Fruit fly (Drosophila melanogaster) whole organism, embryonic: Measurements from ENCODE around the gene Nepl4.

Experiments used
- Adf1 ChIP-seq: fragments of 200-800 bp; sonication (Bioruptor generic); IDR thresholded peaks from 2 replicates; pipeline ENCODE4 v1.3.6; 2022; ENCODE audit warnings: missing biosample characterization, missing genetic modification characterization
- Atf6 ChIP-seq: fragments of 200-800 bp; sonication (Bioruptor generic); IDR thresholded peaks from 2 replicates; pipeline ENCODE4 v1.3.6; 2022; ENCODE audit warnings: missing biosample characterization, missing genetic modification characterization
- BEAF-32 ChIP-seq: fragments of 200-800 bp; sonication (Bioruptor generic); optimal IDR thresholded peaks from 3 replicates; lab custom pipeline; 2017; ENCODE audit warnings: missing biosample characterization, missing genetic modification characterization, mild to moderate bottlenecking, moderate library complexity, missing genetic modification reagents
- C15 ChIP-seq: fragments of 200-800 bp; sonication (Bioruptor generic); IDR thresholded peaks from 3 replicates; pipeline ENCODE4 v1.3.6; 2022; ENCODE audit warnings: missing biosample characterization, missing genetic modification characterization
- CG1024 ChIP-seq: fragments of 200-800 bp; sonication (Bioruptor generic); IDR thresholded peaks from 2 replicates; pipeline ENCODE4 v1.3.6; 2022; ENCODE audit warnings: missing biosample characterization, missing genetic modification characterization
- CG10543 ChIP-seq: fragments of 200-800 bp; sonication (Bioruptor generic); optimal IDR thresholded peaks from 3 replicates; lab custom pipeline; 2017; ENCODE audit warnings: missing biosample characterization, mild to moderate bottlenecking, missing genetic modification characterization, moderate library complexity
- CG10654 ChIP-seq: fragments of 200-800 bp; sonication (Bioruptor generic); optimal IDR thresholded peaks from 2 replicates; lab custom pipeline; 2016; ENCODE audit warnings: missing biosample characterization, missing genetic modification characterization
- CG10979 ChIP-seq: fragments of 200-800 bp; sonication (Bioruptor generic); optimal IDR thresholded peaks from 2 replicates; lab custom pipeline; 2018; ENCODE audit warnings: missing biosample characterization, mild to moderate bottlenecking, missing genetic modification characterization, moderate library complexity
- CG13775 ChIP-seq: fragments of 200-800 bp; sonication (Bioruptor generic); optimal IDR thresholded peaks from 3 replicates; lab custom pipeline; 2017; ENCODE audit warnings: missing biosample characterization, mild to moderate bottlenecking, missing genetic modification characterization
- CG14050 ChIP-seq: fragments of 200-800 bp; sonication (Bioruptor generic); IDR thresholded peaks from 3 replicates; pipeline ENCODE4 v1.3.6; 2022; ENCODE audit warnings: missing biosample characterization, missing genetic modification characterization
- CG1603 ChIP-seq: fragments of 200-800 bp; sonication (Bioruptor generic); optimal IDR thresholded peaks from 2 replicates; lab custom pipeline; 2019; ENCODE audit warnings: missing biosample characterization, mild to moderate bottlenecking, missing genetic modification characterization, moderate library complexity
- CG17912 ChIP-seq: fragments of 200-800 bp; sonication (Bioruptor generic); optimal IDR thresholded peaks from 2 replicates; lab custom pipeline; 2018; ENCODE audit warnings: missing biosample characterization, mild to moderate bottlenecking, missing genetic modification characterization
- CG2678 ChIP-seq: fragments of 200-800 bp; sonication (Bioruptor generic); optimal IDR thresholded peaks from 3 replicates; lab custom pipeline; 2019; ENCODE audit warnings: missing biosample characterization, mild to moderate bottlenecking, missing genetic modification characterization, moderate library complexity
- CG2889 ChIP-seq: fragments of 200-800 bp; sonication (Bioruptor generic); IDR thresholded peaks from 3 replicates; pipeline ENCODE4 v1.3.6; 2022; ENCODE audit warnings: missing biosample characterization, missing genetic modification characterization
- CG31441 ChIP-seq: fragments of 200-800 bp; sonication (Bioruptor generic); IDR thresholded peaks from 2 replicates; pipeline ENCODE4 v1.3.6; 2022; ENCODE audit warnings: missing biosample characterization, missing genetic modification characterization
- CG3163 ChIP-seq: fragments of 200-800 bp; sonication (Bioruptor generic); optimal IDR thresholded peaks from 3 replicates; lab custom pipeline; 2016; ENCODE audit warnings: missing biosample characterization, missing genetic modification characterization
- CG3281 ChIP-seq: fragments of 200-800 bp; sonication (Bioruptor generic); optimal IDR thresholded peaks from 3 replicates; lab custom pipeline; 2017; ENCODE audit warnings: missing biosample characterization, mild to moderate bottlenecking, missing genetic modification characterization
- CG4617 ChIP-seq: fragments of 200-800 bp; sonication (Bioruptor generic); optimal IDR thresholded peaks from 3 replicates; lab custom pipeline; 2016; ENCODE audit warnings: missing biosample characterization, missing genetic modification characterization, borderline replicate concordance
- CG5245 ChIP-seq: fragments of 200-800 bp; sonication (Bioruptor generic); optimal IDR thresholded peaks from 3 replicates; lab custom pipeline; 2016; ENCODE audit warnings: missing biosample characterization, missing genetic modification characterization
- CG6175 ChIP-seq: fragments of 200-800 bp; sonication (Bioruptor generic); IDR thresholded peaks from 3 replicates; pipeline ENCODE4 v1.3.6; 2022; ENCODE audit warnings: missing biosample characterization, missing genetic modification characterization
- CG6272 ChIP-seq: fragments of 200-800 bp; sonication (Bioruptor generic); IDR thresholded peaks from 2 replicates; pipeline ENCODE4 v1.3.6; 2022; ENCODE audit warnings: missing biosample characterization, missing genetic modification characterization
- CG6683 ChIP-seq: fragments of 200-800 bp; sonication (Bioruptor generic); optimal IDR thresholded peaks from 2 replicates; lab custom pipeline; 2017; ENCODE audit warnings: missing biosample characterization, mild to moderate bottlenecking, missing genetic modification characterization, missing genetic modification reagents
- CG9727 ChIP-seq: fragments of 200-800 bp; sonication (Bioruptor generic); optimal IDR thresholded peaks from 3 replicates; lab custom pipeline; 2017; ENCODE audit warnings: missing biosample characterization, mild to moderate bottlenecking, missing genetic modification characterization
- CTCF ChIP-seq: fragments of 200-800 bp; sonication (Bioruptor generic); optimal IDR thresholded peaks from 2 replicates; lab custom pipeline; 2017; ENCODE audit warnings: missing biosample characterization, mild to moderate bottlenecking, missing genetic modification characterization, moderate library complexity
- Dad ChIP-seq: fragments of 200-800 bp; sonication (Bioruptor generic); optimal IDR thresholded peaks from 3 replicates; lab custom pipeline; 2016; ENCODE audit warnings: missing biosample characterization, missing genetic modification characterization
- Doc2 ChIP-seq: fragments of 200-800 bp; sonication (Bioruptor generic); IDR thresholded peaks from 2 replicates; pipeline ENCODE4 v1.3.6; 2022; ENCODE audit warnings: missing biosample characterization, missing genetic modification characterization
- HLHmδ ChIP-seq: fragments of 200-800 bp; sonication (Bioruptor generic); optimal IDR thresholded peaks from 2 replicates; lab custom pipeline; 2018; ENCODE audit warnings: missing biosample characterization, mild to moderate bottlenecking, missing genetic modification characterization, moderate library complexity
- Hand ChIP-seq: fragments of 200-800 bp; sonication (Bioruptor generic); optimal IDR thresholded peaks from 2 replicates; lab custom pipeline; 2017; ENCODE audit warnings: mild to moderate bottlenecking, missing biosample characterization, missing genetic modification reagents, missing genetic modification characterization
- MTF-1 ChIP-seq: fragments of 200-800 bp; sonication (Bioruptor generic); optimal IDR thresholded peaks from 2 replicates; lab custom pipeline; 2018; ENCODE audit warnings: missing biosample characterization, mild to moderate bottlenecking, missing genetic modification characterization, borderline replicate concordance
- Mrtf ChIP-seq: fragments of 200-800 bp; sonication (Bioruptor generic); IDR thresholded peaks from 3 replicates; pipeline ENCODE4 v1.3.6; 2022; ENCODE audit warnings: missing biosample characterization, missing genetic modification characterization
- Opbp ChIP-seq: fragments of 200-800 bp; sonication (Bioruptor generic); IDR thresholded peaks from 3 replicates; pipeline ENCODE4 v1.3.6; 2022; ENCODE audit warnings: missing biosample characterization, missing genetic modification characterization; ENCODE audit not compliant: partially characterized antibody
- TFAM ChIP-seq: fragments of 200-800 bp; sonication (Bioruptor generic); optimal IDR thresholded peaks from 2 replicates; lab custom pipeline; 2017; ENCODE audit warnings: missing biosample characterization, missing genetic modification characterization, inconsistent platforms
- Usf ChIP-seq: fragments of 200-800 bp; sonication (Bioruptor generic); optimal IDR thresholded peaks from 2 replicates; lab custom pipeline; 2017; ENCODE audit warnings: missing genotype, missing biosample characterization, missing genetic modification characterization
- bab2 ChIP-seq: fragments of 200-800 bp; sonication (Bioruptor generic); optimal IDR thresholded peaks from 2 replicates; lab custom pipeline; 2016; ENCODE audit warnings: missing biosample characterization, missing genetic modification characterization
- dan ChIP-seq: fragments of 200-800 bp; sonication (Bioruptor generic); IDR thresholded peaks from 2 replicates; pipeline ENCODE4 v1.3.6; 2022; ENCODE audit warnings: missing biosample characterization, missing genetic modification characterization
- dati ChIP-seq: fragments of 200-800 bp; sonication (Bioruptor generic); IDR thresholded peaks from 2 replicates; pipeline ENCODE4 v1.3.6; 2022; ENCODE audit warnings: missing biosample characterization, missing genetic modification characterization
- dimm ChIP-seq: fragments of 200-800 bp; sonication (Bioruptor generic); IDR thresholded peaks from 2 replicates; pipeline ENCODE4 v1.3.6; 2022; ENCODE audit warnings: missing biosample characterization, missing genetic modification characterization
- en ChIP-seq: fragments of 200-800 bp; sonication (Bioruptor generic); optimal IDR thresholded peaks from 2 replicates; lab custom pipeline; 2016; ENCODE audit warnings: missing biosample characterization, missing genetic modification characterization
- gsb-n ChIP-seq: fragments of 200-800 bp; sonication (Bioruptor generic); optimal IDR thresholded peaks from 3 replicates; lab custom pipeline; 2018; ENCODE audit warnings: missing biosample characterization, mild to moderate bottlenecking, missing genetic modification characterization
- inv ChIP-seq: fragments of 200-800 bp; sonication (Bioruptor generic); IDR thresholded peaks from 2 replicates; pipeline ENCODE4 v1.3.6; 2022; ENCODE audit warnings: missing biosample characterization, missing genetic modification characterization; ENCODE audit not compliant: partially characterized antibody
- kni ChIP-seq: fragments of 200-800 bp; sonication (Bioruptor generic); optimal IDR thresholded peaks from 3 replicates; lab custom pipeline; 2017; ENCODE audit warnings: mild to moderate bottlenecking, missing biosample characterization, missing genetic modification reagents, missing genetic modification characterization
- lmd ChIP-seq: fragments of 200-800 bp; sonication (Bioruptor generic); IDR thresholded peaks from 2 replicates; pipeline ENCODE4 v1.3.6; 2022; ENCODE audit warnings: missing biosample characterization, missing genetic modification characterization
- luna ChIP-seq: fragments of 200-800 bp; sonication (Bioruptor generic); optimal IDR thresholded peaks from 2 replicates; lab custom pipeline; 2016; ENCODE audit warnings: missing biosample characterization, missing genetic modification characterization
- nom ChIP-seq: fragments of 200-800 bp; sonication (Bioruptor generic); optimal IDR thresholded peaks from 2 replicates; lab custom pipeline; 2017; ENCODE audit warnings: missing biosample characterization, missing genetic modification characterization, mild to moderate bottlenecking, moderate library complexity, missing genetic modification reagents
- sens-2 ChIP-seq: fragments of 200-800 bp; sonication (Bioruptor generic); IDR thresholded peaks from 2 replicates; pipeline ENCODE4 v1.3.6; 2022; ENCODE audit warnings: missing biosample characterization, missing genetic modification characterization
- seq ChIP-seq: fragments of 200-800 bp; sonication (Bioruptor generic); IDR thresholded peaks from 2 replicates; pipeline ENCODE4 v1.3.6; 2022; ENCODE audit warnings: missing biosample characterization, missing genetic modification characterization
- tgo ChIP-seq: fragments of 200-800 bp; sonication (Bioruptor generic); IDR thresholded peaks from 3 replicates; pipeline ENCODE4 v1.3.6; 2022; ENCODE audit warnings: missing biosample characterization, missing genetic modification characterization
- tll ChIP-seq, 2 experiments: fragments of 200-800 bp in 1 of 2; fragments of >200 bp in 1 of 2; sonication (Bioruptor generic) in 1 of 2; optimal IDR thresholded peaks; 2 replicates each; lab custom pipeline; 2017 to 2019; ENCODE audit warnings: missing biosample characterization in 2 of 2, missing genetic modification characterization in 2 of 2, mild to moderate bottlenecking in 1 of 2, moderate library complexity in 1 of 2
- ttk ChIP-seq: fragments of 200-800 bp; sonication (Bioruptor generic); IDR thresholded peaks from 2 replicates; pipeline ENCODE4 v2.1.2; 2022; ENCODE audit warnings: missing biosample characterization, missing genetic modification characterization
- unc-4 ChIP-seq: fragments of 200-800 bp; sonication (Bioruptor generic); IDR thresholded peaks from 2 replicates; pipeline ENCODE4 v1.3.6; 2022; ENCODE audit warnings: missing biosample characterization, missing genetic modification characterization; ENCODE audit not compliant: partially characterized antibody
- unpg ChIP-seq: fragments of 200-800 bp; sonication (Bioruptor generic); optimal IDR thresholded peaks from 3 replicates; lab custom pipeline; 2018; ENCODE audit warnings: missing biosample characterization, mild to moderate bottlenecking, missing genetic modification characterization, moderate library complexity

Nepl4 gene

dm6 chr2L:6351809-6352182 is 15.9 kb upstream of the Nepl4 start (continued):
- peak; percentile 61 for TF ChIP-seq inv (GFP tag; lab: Robert Waterston, UW)
- peak; percentile 36 for TF ChIP-seq CG17912 (GFP tag; lab: Kevin White, UChicago)
- peak; percentile 66 for TF ChIP-seq Hand (GFP tag; lab: Kevin White, UChicago)
- peak; percentile 73 for TF ChIP-seq luna (GFP tag; lab: Kevin White, UChicago)
- TF ChIP-seq gsb-n (tag; lab: Kevin White, UChicago), result peak; percentile 23
- peak; percentile 41 for TF ChIP-seq CG1024 (GFP tag; lab: Robert Waterston, UW)
- peak; percentile 16 for TF ChIP-seq kni (GFP tag; lab: Kevin White, UChicago)
- peak; percentile 8 for TF ChIP-seq MTF-1
- peak; percentile 57 for TF ChIP-seq CG13775 (GFP tag; lab: Kevin White, UChicago)
- TF ChIP-seq CG1603, result peak; percentile 42
- TF ChIP-seq lmd (GFP tag; lab: Robert Waterston, UW), result peak; percentile 90
- no peak for TF ChIP-seq tll (GFP tag; optimal IDR thresholded peaks at IDR 0.05; lab: Kevin White, UChicago)
- no peak for TF ChIP-seq nom
- peak; percentile 88 for TF ChIP-seq CG6272 (GFP tag; lab: Robert Waterston, UW)
- TF ChIP-seq Doc2 (GFP tag; lab: Robert Waterston, UW), result peak; percentile 63
- TF ChIP-seq seq (GFP tag; lab: Robert Waterston, UW), result no peak; the same call in 1 of the 2 replicates
- peak; percentile 80 for TF ChIP-seq bab2 (GFP tag; lab: Kevin White, UChicago)
- TF ChIP-seq en (GFP tag; lab: Kevin White, UChicago), result peak; percentile 48
- no peak for TF ChIP-seq CTCF (GFP tag; lab: Kevin White, UChicago)
- TF ChIP-seq CG3163, result peak; percentile 42
- no peak for TF ChIP-seq sens-2 (GFP tag; lab: Robert Waterston, UW)
- TF ChIP-seq CG6683 (GFP tag; lab: Kevin White, UChicago), result peak; percentile 54
- peak; percentile 74 for TF ChIP-seq CG10979 (tag; lab: Kevin White, UChicago)
- peak; percentile 57; the same call in 2 of the 3 replicates for TF ChIP-seq CG6175
- peak; percentile 72 for TF ChIP-seq CG10654 (GFP tag; lab: Kevin White, UChicago)
- TF ChIP-seq Dad (GFP tag; lab: Kevin White, UChicago), result peak; percentile 59
- peak; percentile 90 for TF ChIP-seq CG3281 (GFP tag; lab: Kevin White, UChicago)
- TF ChIP-seq HLHmδ (GFP tag; lab: Kevin White, UChicago), result no peak
- TF ChIP-seq BEAF-32, result no peak
- 0 out of 2 replicates have a peak, but pooled peaks have one; percentile 25 for TF ChIP-seq dati (GFP tag; lab: Robert Waterston, UW)
- TF ChIP-seq CG14050 (GFP tag; lab: Robert Waterston, UW), result peak; percentile 70; the same call in 2 of the 3 replicates
- TF ChIP-seq Opbp (GFP tag; lab: Robert Waterston, UW), result no peak; the same call in 2 of the 3 replicates
- peak; percentile 79 for TF ChIP-seq ttk (GFP tag; lab: Robert Waterston, UW)
- TF ChIP-seq unpg (GFP tag; lab: Kevin White, UChicago), result peak; percentile 83
- peak; percentile 71 for TF ChIP-seq dimm (GFP tag; lab: Robert Waterston, UW)
- TF ChIP-seq CG9727 (GFP tag; lab: Kevin White, UChicago), result peak; percentile 72
- peak; percentile 65; the same call in 1 of the 3 replicates for TF ChIP-seq C15 (GFP tag; lab: Robert Waterston, UW)
- peak; percentile 81 for TF ChIP-seq Usf
- TF ChIP-seq Atf6 (GFP tag; lab: Robert Waterston, UW), result peak; percentile 86
- peak; percentile 38 for TF ChIP-seq CG4617
- TF ChIP-seq CG2678 (tag; lab: Kevin White, UChicago), result peak; percentile 96
- TF ChIP-seq Mrtf (GFP tag; lab: Robert Waterston, UW), result peak; percentile 82
- peak; percentile 88 for TF ChIP-seq tgo
- TF ChIP-seq CG31441 (GFP tag; lab: Robert Waterston, UW), result peak; percentile 67
- no peak for TF ChIP-seq unc-4
- TF ChIP-seq Adf1 (GFP tag; lab: Robert Waterston, UW), result peak; percentile 65
- TF ChIP-seq dan (GFP tag; lab: Robert Waterston, UW), result no peak
- TF ChIP-seq CG2889 (GFP tag; lab: Robert Waterston, UW), result peak; percentile 71
- TF ChIP-seq CG5245 (GFP tag; lab: Kevin White, UChicago), result peak; percentile 67
- TF ChIP-seq CG10543 (GFP tag; lab: Kevin White, UChicago), result peak; percentile 90
- TF ChIP-seq TFAM (GFP tag; lab: Kevin White, UChicago), result no peak
